Worm (Caenorhabditis elegans): ENCODE results near the gene K10C2.2.

K10C2.2 gene

ce11 chrX:6410177-6410765 is 23.3 kb downstream of the K10C2.2 start, which contains the start of gene mup-2:
Gene mup-2, minus strand, starts transcription at chrX:6410227.
- no peak for TF ChIP-seq dpl-1 (GFP tag; optimal IDR thresholded peaks at IDR 0.05)
- TF ChIP-seq rcor-1 (GFP tag; IDR thresholded peaks at IDR 0.05): 0 out of 2 replicates have a peak, but pooled peaks have one; percentile 13
- TF ChIP-seq zfh-2 (GFP tag; conservative IDR thresholded peaks at IDR 0.05): peak; percentile 88
- TF ChIP-seq somi-1 (GFP tag; optimal IDR thresholded peaks at IDR 0.05): peak; percentile 40
- no peak for TF ChIP-seq madf-3 (GFP tag; IDR thresholded peaks at IDR 0.05)

DNA sequence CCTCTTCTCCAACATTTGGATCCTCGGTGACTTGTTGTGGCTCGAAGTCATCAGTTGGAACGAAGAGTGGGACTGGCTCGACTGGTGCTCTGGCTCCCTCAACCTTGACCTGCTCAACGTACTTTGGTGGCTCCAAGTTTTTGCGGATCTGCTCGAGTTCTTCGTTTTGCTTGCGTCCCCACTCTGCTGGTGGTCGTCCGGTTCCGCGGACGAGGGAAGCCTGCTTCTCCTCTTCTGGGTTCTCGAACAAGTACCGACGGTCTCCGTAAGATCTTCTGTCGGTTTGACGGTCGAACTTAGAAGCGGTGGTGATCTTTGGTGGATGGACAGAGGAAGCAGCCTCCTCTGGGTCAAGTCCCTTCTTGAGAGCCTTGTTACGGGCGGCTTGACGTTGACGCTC is 24.9 kb downstream of the K10C2.2 start:
- no peak for TF ChIP-seq sptf-2 (GFP tag; optimal IDR thresholded peaks at IDR 0.05)
- peak; percentile 12; the same call in 1 of the 2 replicates for TF ChIP-seq egrh-3 (GFP tag; IDR thresholded peaks at IDR 0.05)
- TF ChIP-seq zfh-2 (GFP tag; conservative IDR thresholded peaks at IDR 0.05): peak; percentile 78

- TF ChIP-seq ets-4 (GFP tag; optimal IDR thresholded peaks at IDR 0.05): no peak
- peak; percentile 20 for TF ChIP-seq nhr-80 (tag; optimal IDR thresholded peaks at IDR 0.05)
These were observed 25.3 kb downstream of the K10C2.2 start for ce11 chrX:6408286-6408685.

DNA sequence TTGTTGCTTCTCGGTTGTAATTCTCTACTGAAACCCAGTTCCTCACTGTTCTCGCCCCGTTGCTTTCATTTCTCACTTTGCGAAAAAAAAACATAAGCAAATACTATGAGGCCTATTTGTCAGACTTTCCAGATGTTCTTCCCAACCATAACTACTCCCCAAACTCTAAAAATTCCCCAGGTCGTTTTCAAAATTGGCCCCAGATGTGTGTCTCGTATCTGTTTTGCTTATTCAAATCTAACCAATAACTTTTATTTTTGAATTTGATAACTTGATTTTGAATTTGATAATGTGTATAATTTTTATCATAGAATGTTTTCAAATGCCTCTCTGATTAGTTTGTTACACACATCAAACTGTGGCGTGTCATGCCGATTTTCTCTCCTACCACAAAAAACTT is 25.8 kb downstream of the K10C2.2 start:
- TF ChIP-seq hsf-1 (GFP tag; IDR thresholded peaks at IDR 0.05) (no peak), F10E7.11 (tag; optimal IDR thresholded peaks at IDR 0.05) (no peak), ama-1 (optimal IDR thresholded peaks at IDR 0.05) (no peak), ama-1 (GFP tag; optimal IDR thresholded peaks at IDR 0.05) (no peak), him-1 (tag; optimal IDR thresholded peaks at IDR 0.05) (no peak), ztf-6 (GFP tag; IDR thresholded peaks at IDR 0.05) (no peak), nfya-2 (GFP tag; IDR thresholded peaks at IDR 0.05) (no peak), let-607 (tag; optimal IDR thresholded peaks at IDR 0.05) (no peak), akir-1 (GFP tag; optimal IDR thresholded peaks at IDR 0.05) (no peak), pbrm-1 (GFP tag; IDR thresholded peaks at IDR 0.05) (no peak), F57A8.1 (GFP tag; optimal IDR thresholded peaks at IDR 0.05) (no peak), nhr-90 (tag; optimal IDR thresholded peaks at IDR 0.05) (no peak), dpl-1 (GFP tag; optimal IDR thresholded peaks at IDR 0.05) (no peak)

DNA sequence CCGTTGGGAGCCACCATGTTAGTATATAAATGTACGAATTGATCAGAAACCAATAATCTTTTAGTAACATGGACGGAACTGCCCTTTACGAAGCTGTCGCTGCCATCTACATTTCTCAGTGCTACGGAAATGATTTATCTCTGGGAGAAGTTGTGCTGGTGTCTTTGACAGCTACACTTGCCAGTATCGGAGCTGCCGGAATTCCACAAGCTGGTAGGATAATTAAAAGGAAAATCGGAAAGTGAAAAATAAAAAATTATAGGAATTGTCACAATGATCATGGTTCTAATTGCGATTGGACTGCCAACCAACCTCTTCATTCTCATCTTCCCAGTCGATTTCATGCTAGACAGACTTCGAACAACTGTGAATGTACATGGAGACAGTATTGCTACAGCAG is 27.7 kb downstream of the K10C2.2 start:
- TF ChIP-seq hlh-26 (GFP tag; conservative IDR thresholded peaks at IDR 0.05) (no peak), madf-3 (GFP tag; IDR thresholded peaks at IDR 0.05) (no peak), D2030.7 (GFP tag; IDR thresholded peaks at IDR 0.05) (no peak), tlf-1 (GFP tag; optimal IDR thresholded peaks at IDR 0.05) (no peak), die-1 (tag; optimal IDR thresholded peaks at IDR 0.05) (no peak), lag-1 (GFP tag; IDR thresholded peaks at IDR 0.05) (no peak), aptf-2 (GFP tag; conservative IDR thresholded peaks at IDR 0.05) (no peak), zfh-2 (GFP tag; conservative IDR thresholded peaks at IDR 0.05) (no peak), ztf-6 (GFP tag; IDR thresholded peaks at IDR 0.05) (no peak), snpc-1.1 (tag; optimal IDR thresholded peaks at IDR 0.05; ENCODE audit: insufficient read depth) (no peak), him-1 (tag; optimal IDR thresholded peaks at IDR 0.05) (no peak), F37B4.10 (GFP tag; IDR thresholded peaks at IDR 0.05) (no peak), K11D2.4 (GFP tag; IDR thresholded peaks at IDR 0.05) (no peak), madf-8 (GFP tag; conservative IDR thresholded peaks at IDR 0.05) (no peak), ZK185.1 (tag; optimal IDR thresholded peaks at IDR 0.05; ENCODE audit: poor library complexity, severe bottlenecking) (no peak), mel-28 (tag; optimal IDR thresholded peaks at IDR 0.05; ENCODE audit: borderline replicate concordance) (no peak), mxl-1 (tag; optimal IDR thresholded peaks at IDR 0.05) (no peak), B0019.2 (GFP tag; conservative IDR thresholded peaks at IDR 0.05) (no peak), let-526 (GFP tag; IDR thresholded peaks at IDR 0.05) (no peak), F52B5.7 (tag; optimal IDR thresholded peaks at IDR 0.05) (no peak)

Measured in whole organism, young adult.